Worm (Caenorhabditis elegans): ENCODE measurements around the gene srxa-9.

ce11 chrX:15768532-15768931 lies 21.7 kb downstream of the srxa-9 start:
- TF ChIP-seq ceh-36 (tag; optimal IDR thresholded peaks at IDR 0.05) (no peak), flt-1 (GFP tag; IDR thresholded peaks at IDR 0.05) (no peak), hmbx-1 (tag; optimal IDR thresholded peaks at IDR 0.05) (no peak), ceh-13 (GFP tag; optimal IDR thresholded peaks at IDR 0.05) (no peak), tbx-37 (GFP tag; conservative IDR thresholded peaks at IDR 0.05) (no peak)

Data from whole organism, early embryonic.